Worm (Caenorhabditis elegans) whole organism, L4 larva: ENCODE data around the gene Y71H2AM.12.
A peak's percentile ranks its signal among the peaks of the same experiment; 100 is the strongest.

Source experiments
- F10B5.3 ChIP-seq: sonication (generic microtip); optimal IDR thresholded peaks from 2 replicates; lab custom pipeline; 2016; ENCODE audit warnings: mild to moderate bottlenecking, missing genetic modification characterization, missing compliant biosample characterization
- F37D6.2 ChIP-seq: sonication (generic microtip); optimal IDR thresholded peaks from 2 replicates; lab custom pipeline; 2016; ENCODE audit warnings: mild to moderate bottlenecking, missing genetic modification characterization, missing compliant biosample characterization
- T20F7.1 ChIP-seq: fragments of 200-800 bp; sonication (Bioruptor generic); optimal IDR thresholded peaks from 2 replicates; lab custom pipeline; 2018; ENCODE audit warnings: mild to moderate bottlenecking, missing genetic modification characterization, missing compliant biosample characterization
- ceh-28 ChIP-seq: fragments of 150-350 bp; optimal IDR thresholded peaks from 2 replicates; lab custom pipeline; 2014; ENCODE audit warnings: missing biosample characterization, missing genetic modification reagents, missing genetic modification characterization
- ceh-32 ChIP-seq: sonication (generic microtip); optimal IDR thresholded peaks from 2 replicates; lab custom pipeline; 2016; ENCODE audit warnings: mild to moderate bottlenecking, missing genetic modification characterization, missing compliant biosample characterization; ENCODE audit not compliant: poor library complexity
- ces-1 ChIP-seq: fragments of 150-350 bp; sonication (generic microtip); optimal IDR thresholded peaks from 4 replicates; lab custom pipeline; 2014; ENCODE audit warnings: missing biosample characterization, missing genetic modification reagents, missing genetic modification characterization
- ctbp-1 ChIP-seq: fragments of 200-800 bp; sonication (Bioruptor generic); IDR thresholded peaks from 2 replicates; pipeline ENCODE4 v1.3.6; 2022; ENCODE audit warnings: missing genetic modification reagents, missing genetic modification characterization, missing compliant biosample characterization
- dve-1 ChIP-seq: sonication (generic microtip); optimal IDR thresholded peaks from 2 replicates; lab custom pipeline; 2017; ENCODE audit warnings: antibody characterized with exemption, mild to moderate bottlenecking, missing genetic modification characterization, missing compliant biosample characterization; ENCODE audit not compliant: insufficient read depth
- fkh-10 ChIP-seq: fragments of 150-350 bp; optimal IDR thresholded peaks from 2 replicates; lab custom pipeline; 2014; ENCODE audit warnings: missing biosample characterization, missing genetic modification reagents, missing genetic modification characterization
- fos-1 ChIP-seq: fragments of 150-350 bp; optimal IDR thresholded peaks from 2 replicates; lab custom pipeline; 2014; ENCODE audit warnings: missing biosample characterization, missing genetic modification characterization
- hmg-1.1 ChIP-seq: fragments of 200-800 bp; sonication (Bioruptor generic); IDR thresholded peaks from 2 replicates; pipeline ENCODE4 v1.3.6; 2022; ENCODE audit warnings: missing genetic modification reagents, missing genetic modification characterization, missing compliant biosample characterization
- jun-1 ChIP-seq: fragments of 150-350 bp; optimal IDR thresholded peaks from 2 replicates; lab custom pipeline; 2014; ENCODE audit warnings: missing biosample characterization, missing genetic modification reagents, missing genetic modification characterization
- lin-1 ChIP-seq: fragments of 200-800 bp; sonication (Bioruptor generic); IDR thresholded peaks from 2 replicates; pipeline ENCODE4 v1.3.6; 2022; ENCODE audit warnings: missing genetic modification reagents, missing genetic modification characterization, missing compliant biosample characterization
- nhr-10 ChIP-seq: fragments of 150-350 bp; optimal IDR thresholded peaks from 2 replicates; lab custom pipeline; 2014; ENCODE audit warnings: missing biosample characterization, missing genetic modification characterization
- nhr-111 ChIP-seq: fragments of 200-800 bp; sonication (Bioruptor generic); optimal IDR thresholded peaks from 2 replicates; lab custom pipeline; 2018; ENCODE audit warnings: mild to moderate bottlenecking, missing genetic modification characterization, missing compliant biosample characterization
- nhr-48 ChIP-seq: sonication (generic microtip); optimal IDR thresholded peaks from 2 replicates; lab custom pipeline; 2016; ENCODE audit warnings: mild to moderate bottlenecking, missing genetic modification characterization, missing compliant biosample characterization
- nhr-6 ChIP-seq: fragments of 150-350 bp; optimal IDR thresholded peaks from 2 replicates; lab custom pipeline; 2014; ENCODE audit warnings: missing biosample characterization, missing genetic modification characterization
- nhr-76 ChIP-seq: fragments of 150-350 bp; optimal IDR thresholded peaks from 2 replicates; lab custom pipeline; 2014; ENCODE audit warnings: missing biosample characterization, missing genetic modification characterization
- pha-4 ChIP-seq, 2 experiments: fragments of 150-350 bp in 1 of 2; fragments of 200-800 bp in 1 of 2; sonication (Bioruptor generic) in 1 of 2; IDR thresholded peaks in 1 of 2; optimal IDR thresholded peaks in 1 of 2; 2 replicates each; pipeline versions ENCODE4 v1.3.6 to Lab custom; 2014 to 2022; ENCODE audit warnings: missing genetic modification characterization in 2 of 2, missing genetic modification reagents in 2 of 2, missing biosample characterization in 1 of 2, missing compliant biosample characterization in 1 of 2
- saeg-2 ChIP-seq: fragments of 200-800 bp; sonication (Bioruptor generic); IDR thresholded peaks from 2 replicates; pipeline ENCODE4 v1.3.6; 2022; ENCODE audit warnings: missing genetic modification reagents, missing genetic modification characterization, missing compliant biosample characterization
- snpc-1.2 ChIP-seq: fragments of 200-800 bp; sonication (Bioruptor generic); IDR thresholded peaks from 2 replicates; pipeline ENCODE4 v1.3.6; 2022; ENCODE audit warnings: missing genetic modification reagents, missing genetic modification characterization, missing compliant biosample characterization
- unc-62 ChIP-seq, 3 experiments: fragments of 150-350 bp in 1 of 3; sonication (generic microtip); optimal IDR thresholded peaks in 2 of 3; peaks in 1 of 3; 1 replicate in 1 of 3; 2 replicates in 2 of 3; lab custom pipeline; 2014 to 2017; ENCODE audit warnings: missing biosample characterization in 3 of 3, missing genetic modification characterization in 3 of 3, missing genetic modification reagents in 3 of 3, missing genotype in 1 of 3
- vab-7 ChIP-seq: fragments of 200-800 bp; sonication (Bioruptor generic); IDR thresholded peaks from 2 replicates; pipeline ENCODE4 v1.3.6; 2022; ENCODE audit warnings: missing genetic modification reagents, missing genetic modification characterization, missing compliant biosample characterization
- ztf-11 ChIP-seq: fragments of 150-350 bp; optimal IDR thresholded peaks from 2 replicates; lab custom pipeline; 2014; ENCODE audit warnings: missing biosample characterization, missing genetic modification characterization

The Y71H2AM.12 gene

DNA sequence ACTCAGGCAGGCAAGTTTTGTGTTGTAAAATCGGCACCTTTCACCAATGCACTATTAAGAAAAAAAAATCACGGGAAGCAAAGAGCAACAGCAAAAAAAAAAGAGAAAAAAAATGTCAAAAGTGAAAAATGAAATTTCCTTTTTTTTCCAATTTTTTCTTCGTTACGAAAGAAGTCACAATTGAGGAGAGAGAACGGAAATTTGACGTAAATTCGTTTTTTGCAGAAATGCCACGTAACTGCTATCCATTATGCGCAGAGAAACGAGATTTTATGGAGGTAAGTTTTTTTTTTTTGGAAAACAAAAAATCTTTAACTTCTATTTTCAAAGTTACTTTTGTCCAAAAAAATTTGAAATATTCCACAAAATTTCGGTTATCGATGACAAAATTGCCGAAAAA is 47.2 kb downstream of the Y71H2AM.12 start:
- TF ChIP-seq jun-1, result no peak
- TF ChIP-seq F37D6.2 (tag; lab: Kevin White, UChicago), result no peak
- TF ChIP-seq ceh-32 (tag; lab: Kevin White, UChicago), result no peak
- TF ChIP-seq vab-7 (GFP tag; lab: Robert Waterston, UW), result no peak
- TF ChIP-seq hmg-1.1 (GFP tag; lab: Robert Waterston, UW), result no peak
- peak; percentile 50 for TF ChIP-seq ces-1 (GFP tag; lab: Kevin White, UChicago)
- TF ChIP-seq fkh-10 (GFP tag; lab: Kevin White, UChicago), result peak; percentile 71
- no peak for TF ChIP-seq snpc-1.2 (GFP tag; lab: Robert Waterston, UW)
- TF ChIP-seq lin-1 (GFP tag; lab: Robert Waterston, UW), result no peak
- TF ChIP-seq nhr-6, result no peak
- TF ChIP-seq dve-1 (tag; lab: Kevin White, UChicago), result no peak
- TF ChIP-seq nhr-10 (tag; lab: Kevin White, UChicago), result no peak
- TF ChIP-seq ceh-28 (tag; lab: Kevin White, UChicago), result no peak
- no peak for TF ChIP-seq nhr-111 (GFP tag; lab: Kevin White, UChicago)
- no peak for TF ChIP-seq F10B5.3 (tag; lab: Kevin White, UChicago)
- no peak for TF ChIP-seq unc-62 (GFP tag; optimal IDR thresholded peaks at IDR 0.05 in 1 of 2; lab: Kevin White, UChicago)
- no peak for TF ChIP-seq unc-62 (tag; optimal IDR thresholded peaks at IDR 0.05; lab: Kevin White, UChicago)
- no peak for TF ChIP-seq nhr-76

DNA sequence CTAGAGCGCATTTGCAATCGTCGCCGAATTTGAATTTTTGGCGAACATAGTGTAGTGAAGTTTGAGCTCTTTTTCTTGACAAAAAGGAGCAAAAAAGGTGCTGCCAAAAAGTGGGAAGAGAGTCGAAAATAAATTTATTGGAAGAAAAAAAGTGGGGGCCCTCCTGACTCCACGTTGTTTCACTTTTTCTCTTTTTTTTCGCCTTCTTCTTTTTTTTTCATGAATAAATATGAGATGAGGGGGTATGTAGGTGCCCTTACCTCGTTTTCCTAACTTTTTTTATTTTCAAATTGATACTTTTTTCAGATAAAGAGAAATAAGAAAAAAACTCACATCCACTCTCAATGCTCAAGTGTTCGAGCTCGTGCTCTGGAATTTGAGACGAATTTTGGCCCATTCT is 47.8 kb downstream of the Y71H2AM.12 start, which contains the start of the genes Y71H2AL.2, Y71H2AL.4 and pbo-1:
Y71H2AL.2 (plus strand) TSS at position 301 of the 400 bp plus-strand sequence.
Y71H2AL.4 (plus strand) TSS at position 345 of the 400 bp plus-strand sequence.
pbo-1 (minus strand) TSS at position 400 of the 400 bp plus-strand sequence.
- TF ChIP-seq ceh-28 (tag; lab: Kevin White, UChicago), result no peak

DNA sequence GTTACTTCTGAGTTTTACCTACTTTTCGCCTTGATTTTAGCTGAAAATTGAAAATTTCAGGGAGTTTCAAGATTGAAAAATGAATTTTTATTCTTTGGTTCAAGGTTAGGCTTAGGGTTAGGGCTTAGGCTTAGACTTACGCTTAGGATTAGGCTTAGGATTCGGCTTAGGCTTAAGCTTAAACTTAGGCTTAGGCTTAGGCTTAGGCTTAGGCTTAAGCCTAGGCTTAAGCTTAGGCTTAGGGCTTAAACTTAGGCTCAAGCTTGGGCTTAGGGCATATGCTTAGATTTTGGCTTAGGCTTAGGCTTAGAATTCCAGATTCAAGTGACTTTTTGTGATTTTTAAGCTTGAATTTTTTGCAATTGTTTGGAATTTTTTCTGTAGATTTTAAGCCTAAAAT is 50.5 kb downstream of the Y71H2AM.12 start:
- TF ChIP-seq ctbp-1, result no peak
- no peak for TF ChIP-seq T20F7.1 (GFP tag; lab: Kevin White, UChicago)
- TF ChIP-seq nhr-111 (GFP tag; lab: Kevin White, UChicago), result no peak
- TF ChIP-seq nhr-76, result no peak
- TF ChIP-seq nhr-48 (tag; lab: Kevin White, UChicago), result no peak
- TF ChIP-seq snpc-1.2 (GFP tag; lab: Robert Waterston, UW), result no peak
- TF ChIP-seq saeg-2, result no peak
- no peak for TF ChIP-seq fos-1

DNA sequence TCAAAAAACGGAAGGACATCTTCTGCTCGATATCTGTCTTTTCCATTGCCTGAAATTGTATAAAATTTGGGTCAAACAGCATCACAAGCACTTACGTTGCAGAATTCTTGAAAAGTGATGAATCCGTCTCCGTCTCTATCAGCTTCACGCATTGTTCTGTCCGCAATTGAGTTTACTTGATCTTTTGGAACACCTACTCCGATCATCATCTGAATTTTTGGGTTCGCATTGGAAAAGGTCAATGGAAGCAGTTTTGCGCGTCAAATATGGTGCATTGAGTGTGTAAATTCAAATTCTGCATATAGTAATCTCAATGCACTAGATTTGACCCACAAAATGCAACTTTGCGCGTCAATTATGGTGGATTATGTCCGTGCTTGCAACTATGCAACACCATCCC is 52.3 kb downstream of the Y71H2AM.12 start:
- no peak for TF ChIP-seq ztf-11 (tag; lab: Kevin White, UChicago)
- TF ChIP-seq pha-4 (GFP tag; IDR thresholded peaks at IDR 0.05; lab: Robert Waterston, UW), result no peak
- TF ChIP-seq pha-4 (tag; optimal IDR thresholded peaks at IDR 0.05; lab: Kevin White, UChicago), result no peak
- peak in 1 of 2 experiments; percentile 97 for TF ChIP-seq unc-62 (GFP tag; optimal IDR thresholded peaks at IDR 0.05 in 1 of 2; lab: Kevin White, UChicago)
- no peak for TF ChIP-seq unc-62 (tag; optimal IDR thresholded peaks at IDR 0.05; lab: Kevin White, UChicago)
- TF ChIP-seq nhr-6, result no peak
